Worm (Caenorhabditis elegans): ENCODE measurements around the gene fbxb-25.

Gene fbxb-25

ce11 chrII:1662881-1663280 is 21.0 kb upstream of the fbxb-25 start, which contains the start of gene ZC204.14:
Gene ZC204.14, minus strand, starts transcription at chrII:1662949.
- TF ChIP-seq F55B11.4 (tag; optimal IDR thresholded peaks at IDR 0.05; ENCODE audit: borderline replicate concordance, insufficient read depth) (no peak), hmg-1.2 (GFP tag; IDR thresholded peaks at IDR 0.05) (peak; percentile 77)

- TF ChIP-seq sptf-2 (GFP tag; optimal IDR thresholded peaks at IDR 0.05) (no peak), B0019.2 (GFP tag; conservative IDR thresholded peaks at IDR 0.05) (no peak), mes-4 (tag; optimal IDR thresholded peaks at IDR 0.05) (no peak), zim-3 (tag; optimal IDR thresholded peaks at IDR 0.05) (no peak), ztf-26 (tag; optimal IDR thresholded peaks at IDR 0.05) (no peak), let-607 (tag; optimal IDR thresholded peaks at IDR 0.05) (peak in 1 of 2 experiments; percentile 3), lin-54 (GFP tag; optimal IDR thresholded peaks at IDR 0.05) (no peak), lsy-27 (tag; optimal IDR thresholded peaks at IDR 0.05; ENCODE audit: borderline replicate concordance, insufficient read depth) (no peak), madf-10 (tag; optimal IDR thresholded peaks at IDR 0.05) (no peak), attf-5 (GFP tag; optimal IDR thresholded peaks at IDR 0.05) (peak; percentile 61), Y53G8AR.9 (GFP tag; conservative IDR thresholded peaks at IDR 0.05) (no peak), hrde-1 (tag; optimal IDR thresholded peaks at IDR 0.05; ENCODE audit: borderline replicate concordance) (no peak), tbp1 (GFP tag; optimal IDR thresholded peaks at IDR 0.05) (peak; percentile 15), F39B2.1 (GFP tag; IDR thresholded peaks at IDR 0.05) (no peak), cebp-2 (GFP tag; IDR thresholded peaks at IDR 0.05) (no peak), cebp-1 (GFP tag; IDR thresholded peaks at IDR 0.05) (no peak), cebp-1 (tag; optimal IDR thresholded peaks at IDR 0.05) (no peak), ZK185.1 (tag; optimal IDR thresholded peaks at IDR 0.05; ENCODE audit: poor library complexity, severe bottlenecking) (no peak), mel-28 (tag; optimal IDR thresholded peaks at IDR 0.05; ENCODE audit: borderline replicate concordance) (no peak), gei-17 (GFP tag; optimal IDR thresholded peaks at IDR 0.05) (no peak), nhr-80 (tag; optimal IDR thresholded peaks at IDR 0.05) (peak; percentile 57), T26A5.8 (tag; optimal IDR thresholded peaks at IDR 0.05) (no peak), sdz-38 (tag; optimal IDR thresholded peaks at IDR 0.05) (no peak), lir-1 (GFP tag; conservative IDR thresholded peaks at IDR 0.05) (no peak), F57C9.4 (tag; optimal IDR thresholded peaks at IDR 0.05) (no peak), zfh-2 (GFP tag; conservative IDR thresholded peaks at IDR 0.05) (no peak), C06A6.2 (GFP tag; conservative IDR thresholded peaks at IDR 0.05) (no peak), dpl-1 (GFP tag; optimal IDR thresholded peaks at IDR 0.05) (no peak), egl-18 (GFP tag; IDR thresholded peaks at IDR 0.05) (no peak), die-1 (tag; optimal IDR thresholded peaks at IDR 0.05) (no peak), B0035.1 (tag; optimal IDR thresholded peaks at IDR 0.05) (no peak), T07F8.4 (tag; optimal IDR thresholded peaks at IDR 0.05) (no peak), nhr-90 (tag; optimal IDR thresholded peaks at IDR 0.05) (no peak), ets-4 (GFP tag; optimal IDR thresholded peaks at IDR 0.05) (no peak), efl-1 (GFP tag; optimal IDR thresholded peaks at IDR 0.05) (no peak), lin-26 (GFP tag; IDR thresholded peaks at IDR 0.05) (no peak), dox-1 (GFP tag; IDR thresholded peaks at IDR 0.05) (peak; percentile 22; the same call in 1 of the 2 replicates), B0261.1 (tag; optimal IDR thresholded peaks at IDR 0.05) (no peak), rpc-1 (optimal IDR thresholded peaks at IDR 0.05) (no peak), rpc-1 (tag; optimal IDR thresholded peaks at IDR 0.05) (no peak), bed-1 (GFP tag; IDR thresholded peaks at IDR 0.05) (no peak), F37B4.10 (GFP tag; IDR thresholded peaks at IDR 0.05) (no peak), hlh-12 (tag; optimal IDR thresholded peaks at IDR 0.05) (no peak), atf-7 (tag; optimal IDR thresholded peaks at IDR 0.05) (peak; percentile 90), hmg-1.2 (GFP tag; IDR thresholded peaks at IDR 0.05) (peak; percentile 53; the same call in 1 of the 2 replicates), let-526 (GFP tag; IDR thresholded peaks at IDR 0.05) (no peak), D2030.7 (GFP tag; IDR thresholded peaks at IDR 0.05) (no peak)
Observed at ce11 chrII:1663516-1663915, 20.3 kb upstream of the fbxb-25 start, which contains the start of gene duxl-1. Gene duxl-1, plus strand, starts transcription at chrII:1663699.
